Fruit fly (Drosophila melanogaster) whole organism, pupa: ENCODE measurements around the gene svp.

Experiments
- CG12605 ChIP-seq: fragments of 200-800 bp; sonication (Bioruptor generic); IDR thresholded peaks from 2 replicates; pipeline ENCODE4 v1.3.6; 2022; ENCODE audit warnings: missing biosample characterization, missing genetic modification characterization
- CG34367 ChIP-seq: fragments of 200-800 bp; sonication (Bioruptor generic); optimal IDR thresholded peaks from 2 replicates; lab custom pipeline; 2018; ENCODE audit warnings: missing biosample characterization, mild to moderate bottlenecking, missing genetic modification characterization
- CG8159 ChIP-seq: fragments of 200-800 bp; sonication (Bioruptor generic); optimal IDR thresholded peaks from 3 replicates; lab custom pipeline; 2018; ENCODE audit warnings: missing biosample characterization, mild to moderate bottlenecking, missing genetic modification characterization, moderate library complexity
- CG8301 ChIP-seq: fragments of 200-800 bp; sonication (Bioruptor generic); optimal IDR thresholded peaks from 2 replicates; lab custom pipeline; 2018; ENCODE audit warnings: missing biosample characterization, mild to moderate bottlenecking, missing genetic modification characterization
- CG9948 ChIP-seq: fragments of 200-800 bp; sonication (Bioruptor generic); optimal IDR thresholded peaks from 2 replicates; lab custom pipeline; 2018; ENCODE audit warnings: missing biosample characterization, mild to moderate bottlenecking, missing genetic modification characterization, moderate library complexity
- D1 ChIP-seq: fragments of 200-800 bp; sonication (Bioruptor generic); optimal IDR thresholded peaks from 2 replicates; lab custom pipeline; 2018; ENCODE audit warnings: missing biosample characterization, mild to moderate bottlenecking, missing genetic modification characterization, moderate library complexity
- EcR ChIP-seq: fragments of 200-800 bp; sonication (Bioruptor generic); optimal IDR thresholded peaks from 3 replicates; lab custom pipeline; 2019; ENCODE audit warnings: missing biosample characterization, missing genetic modification characterization, mild to moderate bottlenecking, moderate library complexity, missing genetic modification reagents
- Pif1A ChIP-seq: fragments of 200-800 bp; sonication (Bioruptor generic); optimal IDR thresholded peaks from 3 replicates; lab custom pipeline; 2016; ENCODE audit warnings: missing biosample characterization, missing genetic modification characterization
- Pif1B ChIP-seq: fragments of 200-800 bp; sonication (Bioruptor generic); optimal IDR thresholded peaks from 3 replicates; lab custom pipeline; 2016; ENCODE audit warnings: missing biosample characterization, missing genetic modification characterization
- Snoo ChIP-seq: fragments of 200-800 bp; sonication (Bioruptor generic); optimal IDR thresholded peaks from 3 replicates; lab custom pipeline; 2017; ENCODE audit warnings: missing biosample characterization, mild to moderate bottlenecking, missing genetic modification characterization, inconsistent platforms
- fd96Ca ChIP-seq: fragments of 200-800 bp; sonication (Bioruptor generic); IDR thresholded peaks from 3 replicates; pipeline ENCODE4 v1.3.6; 2022; ENCODE audit warnings: missing biosample characterization, missing genetic modification characterization
- rn ChIP-seq: fragments of 200-800 bp; sonication (Bioruptor generic); IDR thresholded peaks from 2 replicates; pipeline ENCODE4 v1.3.6; 2022; ENCODE audit warnings: missing biosample characterization, missing genetic modification characterization

DNA sequence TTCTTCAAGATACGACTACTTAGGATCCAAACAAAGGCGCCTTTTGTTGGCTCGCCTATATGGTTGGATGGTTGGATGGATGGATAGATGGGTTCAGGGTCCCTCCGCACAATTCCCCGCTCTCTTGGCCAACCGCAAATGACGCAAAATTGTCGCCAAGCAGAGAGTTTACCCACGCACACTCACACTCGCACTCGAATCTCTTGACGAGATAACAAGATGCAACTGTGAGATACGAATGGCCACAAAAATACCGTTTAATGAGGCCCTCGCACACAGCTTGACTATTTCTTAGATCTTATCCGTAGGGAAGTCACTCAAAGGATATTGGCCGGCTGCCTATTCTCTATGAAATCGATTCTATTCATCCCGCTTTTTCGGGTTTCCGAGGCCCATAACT is 1.3 kb downstream of the svp start:
- no peak for TF ChIP-seq Snoo (tag; lab: Kevin White, UChicago)
- TF ChIP-seq Pif1A = no peak
- no peak for TF ChIP-seq EcR (GFP tag; lab: Kevin White, UChicago)
- no peak for TF ChIP-seq CG12605 (GFP tag; lab: Robert Waterston, UW)
- TF ChIP-seq CG8159 = no peak
- no peak for TF ChIP-seq D1 (tag; lab: Kevin White, UChicago)
- no peak for TF ChIP-seq CG8301 (tag; lab: Kevin White, UChicago)
- TF ChIP-seq CG9948 (tag; lab: Kevin White, UChicago) = no peak
- TF ChIP-seq rn (GFP tag; lab: Robert Waterston, UW) = no peak
- no peak for TF ChIP-seq Pif1B
- no peak for TF ChIP-seq fd96Ca (GFP tag; lab: Robert Waterston, UW)
- no peak for TF ChIP-seq CG34367
